Worm (Caenorhabditis elegans) whole organism, early embryonic: Measurements from ENCODE around the gene dgk-1.

ENCODE experiments used
- B0310.2 ChIP-seq: sonication (generic microtip); optimal IDR thresholded peaks from 2 replicates; lab custom pipeline; 2016; ENCODE audit warnings: mild to moderate bottlenecking, missing genetic modification characterization, missing compliant biosample characterization
- F13C5.2 ChIP-seq: sonication (generic microtip); optimal IDR thresholded peaks from 2 replicates; lab custom pipeline; 2017; ENCODE audit warnings: mild to moderate bottlenecking, missing genetic modification characterization, inconsistent platforms, missing compliant biosample characterization
- aly-1 ChIP-seq: sonication (generic microtip); optimal IDR thresholded peaks from 2 replicates; lab custom pipeline; 2016; ENCODE audit warnings: missing genetic modification characterization, missing compliant biosample characterization
- ama-1 ChIP-seq: fragments of 150-350 bp; optimal IDR thresholded peaks from 2 replicates; lab custom pipeline; 2014
- ceh-13 ChIP-seq: fragments of 200-800 bp; sonication (Bioruptor generic); optimal IDR thresholded peaks from 2 replicates; lab custom pipeline; 2018; ENCODE audit warnings: mild to moderate bottlenecking, missing genetic modification characterization, missing compliant biosample characterization
- ceh-36 ChIP-seq: sonication (generic microtip); optimal IDR thresholded peaks from 2 replicates; lab custom pipeline; 2016; ENCODE audit warnings: missing genetic modification characterization, inconsistent platforms, missing compliant biosample characterization
- ets-7 ChIP-seq: sonication (generic microtip); optimal IDR thresholded peaks from 2 replicates; lab custom pipeline; 2016; ENCODE audit warnings: missing genotype, missing genetic modification characterization, missing compliant biosample characterization
- flt-1 ChIP-seq: fragments of 200-800 bp; sonication (Bioruptor generic); IDR thresholded peaks from 2 replicates; pipeline ENCODE4 v1.3.6; 2022; ENCODE audit warnings: missing genetic modification characterization, missing compliant biosample characterization
- hmbx-1 ChIP-seq: sonication (generic microtip); optimal IDR thresholded peaks from 2 replicates; lab custom pipeline; 2016; ENCODE audit warnings: mild to moderate bottlenecking, missing genetic modification characterization, missing compliant biosample characterization
- hmg-4 ChIP-seq: fragments of 200-800 bp; sonication (Bioruptor generic); optimal IDR thresholded peaks from 2 replicates; lab custom pipeline; 2018; ENCODE audit warnings: mild to moderate bottlenecking, missing genetic modification characterization, missing compliant biosample characterization
- hnd-1 ChIP-seq: sonication (generic microtip); optimal IDR thresholded peaks from 2 replicates; lab custom pipeline; 2016; ENCODE audit warnings: missing genetic modification characterization, missing compliant biosample characterization
- pes-1 ChIP-seq: fragments of 200-800 bp; sonication (Bioruptor generic); IDR thresholded peaks from 2 replicates; pipeline ENCODE4 v1.3.6; 2022; ENCODE audit warnings: missing genetic modification reagents, missing genetic modification characterization, missing compliant biosample characterization
- scrt-1 ChIP-seq: fragments of 200-800 bp; sonication (Bioruptor generic); IDR thresholded peaks from 2 replicates; pipeline ENCODE4 v1.3.6; 2022; ENCODE audit warnings: missing genetic modification characterization, missing compliant biosample characterization
- sea-1 ChIP-seq: fragments of 200-800 bp; sonication (Bioruptor generic); conservative IDR thresholded peaks from 2 replicates; pipeline ENCODE4 v1.3.6; 2022; ENCODE audit warnings: missing genetic modification characterization, missing compliant biosample characterization
- tbx-11 ChIP-seq: fragments of 200-800 bp; sonication (Bioruptor generic); IDR thresholded peaks from 2 replicates; pipeline ENCODE4 v1.3.6; 2022; ENCODE audit warnings: missing genetic modification characterization, missing compliant biosample characterization
- tbx-37 ChIP-seq: fragments of 200-800 bp; sonication (Bioruptor generic); conservative IDR thresholded peaks from 2 replicates; pipeline ENCODE4 v1.3.6; 2022; ENCODE audit warnings: missing genetic modification reagents, missing genetic modification characterization, missing compliant biosample characterization
- tra-4 ChIP-seq: sonication (generic microtip); optimal IDR thresholded peaks from 2 replicates; lab custom pipeline; 2017; ENCODE audit warnings: missing genetic modification characterization, missing compliant biosample characterization

The dgk-1 gene

DNA sequence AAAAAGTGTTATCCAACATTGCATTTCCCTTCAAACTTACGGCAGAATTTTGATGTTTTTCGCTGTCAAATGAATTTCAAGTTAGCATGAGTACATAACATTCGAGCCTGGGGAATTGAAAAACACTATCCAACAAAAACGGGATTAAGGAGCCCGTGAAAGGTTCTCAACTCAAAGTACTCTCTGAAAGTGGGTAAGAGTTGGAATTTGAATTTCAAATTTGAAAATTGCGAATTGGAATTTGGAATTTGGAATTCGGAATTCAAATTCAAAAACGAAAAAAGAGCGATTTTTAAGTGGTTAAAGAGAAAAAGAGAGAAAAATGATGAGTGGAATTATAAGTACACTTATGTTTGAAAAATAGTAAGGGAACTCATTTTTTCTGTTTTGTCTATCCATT lies at the start of gene dgk-1, which contains the start of gene C09E10.3:
Gene dgk-1, minus strand, starts transcription at position 183 of the 400 bp plus-strand sequence.
Gene C09E10.3, minus strand, starts transcription at position 101 of the 400 bp plus-strand sequence.
- TF ChIP-seq ceh-36 (tag; lab: Kevin White, UChicago) (no peak), scrt-1 (GFP tag; lab: Robert Waterston, UW) (no peak), tbx-11 (GFP tag; lab: Robert Waterston, UW) (no peak), hmg-4 (GFP tag; lab: Kevin White, UChicago) (no peak), hmbx-1 (tag; lab: Kevin White, UChicago) (no peak), ama-1 (lab: Kevin White, UChicago) (no peak), pes-1 (GFP tag; lab: Robert Waterston, UW) (no peak), ets-7 (tag; lab: Kevin White, UChicago) (no peak), ceh-13 (GFP tag; lab: Kevin White, UChicago) (no peak), flt-1 (no peak), aly-1 (tag; lab: Kevin White, UChicago) (no peak), F13C5.2 (tag; lab: Kevin White, UChicago) (no peak), hnd-1 (tag; lab: Kevin White, UChicago) (no peak), B0310.2 (tag; lab: Kevin White, UChicago) (no peak)

ce11 chrX:1038347-1038746 lies 47.1 kb upstream of the dgk-1 start, which contains the start of gene F55A4.7:
TSS of gene F55A4.7 (minus strand) at chrX:1038447.
- TF ChIP-seq pes-1 (GFP tag; lab: Robert Waterston, UW) (no peak), hnd-1 (tag; lab: Kevin White, UChicago) (no peak), tbx-37 (no peak), sea-1 (GFP tag; lab: Robert Waterston, UW) (no peak), scrt-1 (GFP tag; lab: Robert Waterston, UW) (no peak), ceh-36 (tag; lab: Kevin White, UChicago) (no peak), F13C5.2 (tag; lab: Kevin White, UChicago) (no peak), flt-1 (no peak), aly-1 (tag; lab: Kevin White, UChicago) (no peak), tra-4 (no peak), tbx-11 (GFP tag; lab: Robert Waterston, UW) (no peak), hmbx-1 (tag; lab: Kevin White, UChicago) (no peak), ets-7 (tag; lab: Kevin White, UChicago) (no peak)

DNA sequence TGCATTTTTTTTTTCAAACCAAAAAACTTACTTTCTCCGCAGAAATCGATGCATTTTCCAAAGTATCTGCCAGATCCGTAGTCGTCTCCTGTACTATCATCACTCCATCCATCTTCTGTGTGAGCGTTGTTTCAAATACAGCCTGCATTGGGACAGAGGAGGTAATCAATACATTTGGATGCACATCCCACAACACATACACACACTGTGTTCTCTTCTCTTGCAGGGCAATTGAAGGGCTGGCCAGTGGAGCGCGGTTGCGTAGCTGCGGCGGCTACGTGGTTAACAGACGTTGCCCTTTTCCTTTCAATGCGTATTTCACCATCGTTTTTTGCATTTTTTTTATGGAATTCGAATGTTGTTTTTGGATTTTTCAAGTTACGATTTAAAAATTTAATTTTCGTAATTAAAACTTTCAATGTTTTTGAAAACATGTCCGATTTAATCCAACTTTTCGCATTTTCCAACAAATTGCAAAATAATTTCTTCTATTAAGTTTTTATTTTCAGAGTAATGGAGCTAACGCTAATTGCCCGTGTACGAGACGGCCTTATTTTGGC lies 43.9 kb upstream of the dgk-1 start, which contains the start of the genes stau-1 and sec-22:
Gene stau-1, minus strand, starts transcription at position 248 of the 560 bp plus-strand sequence.
Gene sec-22, plus strand, starts transcription at position 510 of the 560 bp plus-strand sequence.
- TF ChIP-seq F13C5.2 (tag; lab: Kevin White, UChicago) (peak; percentile 53), hnd-1 (tag; lab: Kevin White, UChicago) (no peak), hmg-4 (GFP tag; lab: Kevin White, UChicago) (peak; percentile 48)

DNA sequence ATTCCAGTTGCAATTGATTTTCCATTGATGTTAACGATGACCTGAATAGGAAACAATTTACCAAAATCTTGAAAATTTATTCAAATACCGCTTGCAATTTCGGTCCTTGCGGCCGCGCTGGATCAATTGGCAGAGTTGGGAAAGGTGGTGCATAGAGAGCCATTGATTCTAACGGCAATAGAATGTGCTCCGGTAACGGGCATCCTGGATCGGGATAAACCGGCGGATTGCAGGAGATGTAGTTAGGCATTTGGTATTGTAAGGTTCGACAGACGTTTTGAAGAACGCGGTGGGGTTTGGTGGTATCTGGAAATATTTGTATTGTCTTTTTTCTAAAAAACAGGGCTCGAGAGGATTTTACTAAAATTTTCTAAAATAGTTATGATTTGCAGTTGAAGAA lies 39.6 kb upstream of the dgk-1 start:
- TF ChIP-seq hmbx-1 (tag; lab: Kevin White, UChicago) = no peak

- TF ChIP-seq tbx-11 (GFP tag; lab: Robert Waterston, UW) (no peak), ets-7 (tag; lab: Kevin White, UChicago) (no peak), ceh-13 (GFP tag; lab: Kevin White, UChicago) (no peak), scrt-1 (GFP tag; lab: Robert Waterston, UW) (no peak), flt-1 (no peak), sea-1 (GFP tag; lab: Robert Waterston, UW) (no peak), tbx-37 (no peak), aly-1 (tag; lab: Kevin White, UChicago) (no peak), hmbx-1 (tag; lab: Kevin White, UChicago) (no peak), B0310.2 (tag; lab: Kevin White, UChicago) (no peak), ceh-36 (tag; lab: Kevin White, UChicago) (no peak), tra-4 (no peak), pes-1 (GFP tag; lab: Robert Waterston, UW) (no peak), hnd-1 (tag; lab: Kevin White, UChicago) (no peak), F13C5.2 (tag; lab: Kevin White, UChicago) (no peak), hmg-4 (GFP tag; lab: Kevin White, UChicago) (no peak), ama-1 (lab: Kevin White, UChicago) (no peak)
Observed at ce11 chrX:1027370-1027769, 36.1 kb upstream of the dgk-1 start.

DNA sequence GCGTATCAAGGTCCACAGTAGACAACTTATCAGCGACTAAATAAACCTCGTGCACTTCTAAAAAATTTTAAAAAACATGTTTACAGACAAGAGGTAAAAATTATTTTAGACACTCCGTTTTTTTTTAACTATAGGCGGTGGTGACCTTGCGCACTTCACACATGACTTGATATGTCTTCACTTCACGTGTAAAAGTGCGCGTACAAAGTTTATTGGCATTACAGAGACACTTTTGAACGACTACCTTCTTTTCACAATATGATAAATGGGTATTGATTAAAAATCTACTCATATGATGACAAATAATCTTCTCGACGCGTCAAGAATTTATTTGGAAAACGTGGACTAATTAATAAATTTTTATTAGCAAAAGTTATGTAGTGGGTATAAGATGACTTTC lies 35.5 kb upstream of the dgk-1 start:
- no peak for TF ChIP-seq tra-4
- TF ChIP-seq ceh-36 (tag; lab: Kevin White, UChicago) = no peak
- TF ChIP-seq pes-1 (GFP tag; lab: Robert Waterston, UW) = no peak
- no peak for TF ChIP-seq sea-1 (GFP tag; lab: Robert Waterston, UW)
- TF ChIP-seq ceh-13 (GFP tag; lab: Kevin White, UChicago) = no peak
- no peak for TF ChIP-seq ets-7 (tag; lab: Kevin White, UChicago)
- TF ChIP-seq ama-1 (lab: Kevin White, UChicago) = no peak
- TF ChIP-seq flt-1 = no peak
- TF ChIP-seq hnd-1 (tag; lab: Kevin White, UChicago) = no peak
- no peak for TF ChIP-seq tbx-11 (GFP tag; lab: Robert Waterston, UW)
- TF ChIP-seq hmbx-1 (tag; lab: Kevin White, UChicago) = no peak
- TF ChIP-seq hmg-4 (GFP tag; lab: Kevin White, UChicago) = no peak
- TF ChIP-seq aly-1 (tag; lab: Kevin White, UChicago) = no peak
- no peak for TF ChIP-seq tbx-37

- TF ChIP-seq ceh-36 (tag; lab: Kevin White, UChicago) (no peak), hnd-1 (tag; lab: Kevin White, UChicago) (no peak), hmbx-1 (tag; lab: Kevin White, UChicago) (no peak), tbx-11 (GFP tag; lab: Robert Waterston, UW) (no peak)
Observed at ce11 chrX:1025010-1025409, 33.8 kb upstream of the dgk-1 start, which contains the start of gene F55A4.3. TSS of gene F55A4.3 (minus strand) at chrX:1025110.
